Worm (Caenorhabditis elegans) whole organism, midembryonic: ENCODE results near the gene kin-18.

Experiments
- T22C8.4 ChIP-seq: fragments of 200-800 bp; sonication (Bioruptor generic); IDR thresholded peaks from 2 replicates; pipeline ENCODE4 v1.3.6; 2022; ENCODE audit warnings: missing genetic modification characterization, missing compliant biosample characterization
- cog-1 ChIP-seq: sonication (generic microtip); optimal IDR thresholded peaks from 2 replicates; lab custom pipeline; 2016; ENCODE audit warnings: missing genetic modification characterization, missing compliant biosample characterization
- flt-1 ChIP-seq: fragments of 200-800 bp; sonication (Bioruptor generic); IDR thresholded peaks from 2 replicates; pipeline ENCODE4 v1.3.6; 2022; ENCODE audit warnings: missing genetic modification characterization, missing compliant biosample characterization
- klf-2 ChIP-seq: fragments of 200-800 bp; sonication (Bioruptor generic); conservative IDR thresholded peaks from 2 replicates; pipeline ENCODE4 v1.3.6; 2022; ENCODE audit warnings: missing genetic modification reagents, missing genetic modification characterization, missing compliant biosample characterization
- med-1 ChIP-seq: sonication (generic microtip); optimal IDR thresholded peaks from 2 replicates; lab custom pipeline; 2017; ENCODE audit warnings: missing genetic modification characterization, mild to moderate bottlenecking, missing compliant biosample characterization, antibody characterized with exemption, missing genetic modification reagents; ENCODE audit not compliant: insufficient read depth
- ref-1 ChIP-seq: fragments of 200-800 bp; sonication (Bioruptor generic); conservative IDR thresholded peaks from 2 replicates; pipeline ENCODE4 v1.3.6; 2022; ENCODE audit warnings: missing genetic modification reagents, missing genetic modification characterization, missing compliant biosample characterization
- tab-1 ChIP-seq: fragments of 200-800 bp; sonication (Bioruptor generic); IDR thresholded peaks from 2 replicates; pipeline ENCODE4 v1.3.6; 2022; ENCODE audit warnings: missing genetic modification characterization, missing compliant biosample characterization
- ztf-23 ChIP-seq: fragments of 200-800 bp; sonication (Bioruptor generic); IDR thresholded peaks from 2 replicates; pipeline ENCODE4 v1.3.6; 2022; ENCODE audit warnings: missing genetic modification reagents, missing genetic modification characterization, missing compliant biosample characterization
- ztf-29 ChIP-seq: fragments of 200-800 bp; sonication (Bioruptor generic); IDR thresholded peaks from 2 replicates; pipeline ENCODE4 v1.3.6; 2022; ENCODE audit warnings: missing genetic modification reagents, missing genetic modification characterization, missing compliant biosample characterization

kin-18 gene

ce11 chrIII:6136178-6136577 is 17.8 kb downstream of the kin-18 start, which contains the start of gene mvk-1:
mvk-1 (minus strand) TSS chrIII:6136278.
- TF ChIP-seq med-1 (GFP tag; lab: Kevin White, UChicago) (no peak), klf-2 (GFP tag; lab: Robert Waterston, UW) (no peak), cog-1 (tag; lab: Kevin White, UChicago) (no peak), ztf-23 (no peak), ztf-29 (no peak), T22C8.4 (no peak), flt-1 (GFP tag; lab: Robert Waterston, UW) (no peak), ref-1 (GFP tag; lab: Robert Waterston, UW) (no peak), tab-1 (no peak)

ce11 chrIII:6137431-6137830 is 19.0 kb downstream of the kin-18 start:
- TF ChIP-seq flt-1 (GFP tag; lab: Robert Waterston, UW) (peak; percentile 41; the same call in 1 of the 2 replicates), ztf-29 (no peak)

- TF ChIP-seq ztf-23, result 0 out of 2 replicates have a peak, but pooled peaks have one; percentile 27
- no peak for TF ChIP-seq T22C8.4
- no peak for TF ChIP-seq tab-1
Observed at ce11 chrIII:6138457-6138856, 20.0 kb downstream of the kin-18 start.

ce11 chrIII:6139328-6139727 is 20.9 kb downstream of the kin-18 start:
- TF ChIP-seq flt-1 (GFP tag; lab: Robert Waterston, UW) (no peak), T22C8.4 (no peak), ztf-29 (no peak), klf-2 (GFP tag; lab: Robert Waterston, UW) (no peak), med-1 (GFP tag; lab: Kevin White, UChicago) (no peak), cog-1 (tag; lab: Kevin White, UChicago) (no peak), tab-1 (no peak), ref-1 (GFP tag; lab: Robert Waterston, UW) (no peak), ztf-23 (no peak)

- TF ChIP-seq ztf-29, result no peak
- no peak for TF ChIP-seq tab-1
- TF ChIP-seq ref-1 (GFP tag; lab: Robert Waterston, UW), result no peak
- TF ChIP-seq med-1 (GFP tag; lab: Kevin White, UChicago), result no peak
- TF ChIP-seq cog-1 (tag; lab: Kevin White, UChicago), result no peak
- no peak for TF ChIP-seq ztf-23
- TF ChIP-seq T22C8.4, result no peak
- no peak for TF ChIP-seq flt-1 (GFP tag; lab: Robert Waterston, UW)
- no peak for TF ChIP-seq klf-2 (GFP tag; lab: Robert Waterston, UW)
Observed at ce11 chrIII:6139932-6140612, 21.7 kb downstream of the kin-18 start.

- TF ChIP-seq ztf-23 (no peak), tab-1 (no peak), ztf-29 (no peak), klf-2 (GFP tag; lab: Robert Waterston, UW) (no peak), ref-1 (GFP tag; lab: Robert Waterston, UW) (no peak), flt-1 (GFP tag; lab: Robert Waterston, UW) (no peak), cog-1 (tag; lab: Kevin White, UChicago) (no peak)
Observed at ce11 chrIII:6140818-6141217, 22.4 kb downstream of the kin-18 start.

ce11 chrIII:6141532-6141931 is 23.1 kb downstream of the kin-18 start:
- TF ChIP-seq flt-1 (GFP tag; lab: Robert Waterston, UW) (no peak), med-1 (GFP tag; lab: Kevin White, UChicago) (no peak), ref-1 (GFP tag; lab: Robert Waterston, UW) (no peak), tab-1 (no peak), klf-2 (GFP tag; lab: Robert Waterston, UW) (no peak), ztf-23 (no peak), T22C8.4 (no peak), cog-1 (tag; lab: Kevin White, UChicago) (no peak), ztf-29 (no peak)

- TF ChIP-seq tab-1, result no peak
- TF ChIP-seq cog-1 (tag; lab: Kevin White, UChicago), result no peak
- TF ChIP-seq ztf-29, result no peak
- no peak for TF ChIP-seq med-1 (GFP tag; lab: Kevin White, UChicago)
Observed at ce11 chrIII:6144390-6144962, 26.1 kb downstream of the kin-18 start.

ce11 chrIII:6145309-6145708 is 26.9 kb downstream of the kin-18 start:
- no peak for TF ChIP-seq ztf-23
- TF ChIP-seq cog-1 (tag; lab: Kevin White, UChicago), result no peak
- no peak for TF ChIP-seq flt-1 (GFP tag; lab: Robert Waterston, UW)
- TF ChIP-seq med-1 (GFP tag; lab: Kevin White, UChicago), result no peak
- TF ChIP-seq T22C8.4, result no peak

ce11 chrIII:6145896-6146295 is 27.5 kb downstream of the kin-18 start, which contains the start of gene Y42G9A.3:
Y42G9A.3 (plus strand) TSS chrIII:6146258.
- no peak for TF ChIP-seq ref-1 (GFP tag; lab: Robert Waterston, UW)
- no peak for TF ChIP-seq T22C8.4
- TF ChIP-seq cog-1 (tag; lab: Kevin White, UChicago), result no peak
- TF ChIP-seq med-1 (GFP tag; lab: Kevin White, UChicago), result no peak
- no peak for TF ChIP-seq flt-1 (GFP tag; lab: Robert Waterston, UW)
- TF ChIP-seq ztf-23, result no peak
- TF ChIP-seq ztf-29, result no peak
- TF ChIP-seq tab-1, result no peak
- no peak for TF ChIP-seq klf-2 (GFP tag; lab: Robert Waterston, UW)
